Worm (Caenorhabditis elegans): ENCODE results near the gene C06E1.11.

Gene C06E1.11

DNA sequence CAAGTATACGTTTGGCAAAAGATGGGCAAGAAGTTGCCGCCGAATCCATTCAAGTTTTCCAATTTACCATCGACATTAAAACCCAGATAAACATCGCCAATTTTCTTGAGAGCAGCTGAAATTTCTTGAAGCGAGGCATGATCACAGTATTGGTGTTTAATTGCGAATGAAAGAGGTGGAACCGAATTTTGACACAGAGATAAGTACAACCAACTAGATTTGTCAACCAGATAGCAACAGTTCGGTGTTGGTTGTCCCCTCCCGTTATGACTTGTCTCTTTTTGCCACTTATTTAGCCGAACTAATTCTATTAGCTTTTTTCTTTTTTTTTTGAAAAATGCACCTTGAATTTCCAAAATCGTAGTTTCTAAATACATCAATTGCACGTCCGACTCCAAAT, 38.1 kb downstream of the C06E1.11 start:
- TF ChIP-seq W03F9.2 (tag; optimal IDR thresholded peaks at IDR 0.05) (no peak), dao-5 (tag; optimal IDR thresholded peaks at IDR 0.05) (no peak), him-1 (tag; optimal IDR thresholded peaks at IDR 0.05) (no peak)

ce11 chrIII:8577534-8577933, 39.0 kb downstream of the C06E1.11 start:
- TF ChIP-seq dao-5 (tag; optimal IDR thresholded peaks at IDR 0.05) = no peak
- no peak for TF ChIP-seq him-1 (tag; optimal IDR thresholded peaks at IDR 0.05)
- no peak for TF ChIP-seq W03F9.2 (tag; optimal IDR thresholded peaks at IDR 0.05)

- TF ChIP-seq W03F9.2 (tag; optimal IDR thresholded peaks at IDR 0.05) (no peak), him-1 (tag; optimal IDR thresholded peaks at IDR 0.05) (no peak), dao-5 (tag; optimal IDR thresholded peaks at IDR 0.05) (no peak)
Measured at ce11 chrIII:8575359-8576101, 41.0 kb downstream of the C06E1.11 start.

DNA sequence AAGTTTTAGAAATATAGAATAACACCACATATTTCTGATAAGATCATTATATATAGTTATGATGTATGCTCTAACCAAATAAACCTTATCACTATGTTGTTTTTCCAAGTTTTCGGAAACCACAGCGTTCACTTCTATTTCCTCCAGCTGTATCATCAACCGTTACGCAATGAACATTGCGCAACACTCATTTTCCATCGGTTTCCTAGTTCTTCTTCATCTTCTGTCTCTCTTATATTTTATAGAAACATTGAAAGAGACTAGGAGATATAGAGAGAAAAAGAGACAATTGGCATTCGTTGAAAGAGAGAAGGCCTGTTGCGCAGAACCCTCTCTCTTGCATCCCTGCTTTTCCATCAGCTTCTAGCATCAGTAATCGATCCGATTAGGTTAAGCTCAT, 42.2 kb downstream of the C06E1.11 start:
- TF ChIP-seq dao-5 (tag; optimal IDR thresholded peaks at IDR 0.05) = no peak
- TF ChIP-seq W03F9.2 (tag; optimal IDR thresholded peaks at IDR 0.05) = no peak
- no peak for TF ChIP-seq him-1 (tag; optimal IDR thresholded peaks at IDR 0.05)

ce11 chrIII:8573869-8574268, 42.6 kb downstream of the C06E1.11 start:
- TF ChIP-seq him-1 (tag; optimal IDR thresholded peaks at IDR 0.05) = no peak
- TF ChIP-seq dao-5 (tag; optimal IDR thresholded peaks at IDR 0.05) = no peak
- no peak for TF ChIP-seq W03F9.2 (tag; optimal IDR thresholded peaks at IDR 0.05)

DNA sequence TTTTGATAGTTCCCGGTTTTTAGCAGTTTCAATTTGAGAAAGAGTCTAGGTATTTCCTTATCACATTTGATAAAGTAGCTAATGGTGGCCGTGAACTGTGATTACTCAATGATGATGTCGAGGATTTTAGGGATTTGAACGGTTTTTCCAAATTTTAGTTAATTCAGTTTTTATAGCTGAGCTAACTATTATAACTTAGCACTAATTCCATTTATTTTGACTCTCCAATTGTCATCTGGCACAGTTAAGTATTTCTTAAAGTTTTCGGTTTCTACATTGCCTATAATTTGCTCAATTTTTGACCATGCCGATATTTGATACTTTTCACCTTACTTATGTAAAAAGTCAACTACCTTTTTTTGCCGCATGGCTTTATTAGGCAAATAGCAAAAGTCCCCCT, 43.2 kb downstream of the C06E1.11 start:
- no peak for TF ChIP-seq him-1 (tag; optimal IDR thresholded peaks at IDR 0.05)

DNA sequence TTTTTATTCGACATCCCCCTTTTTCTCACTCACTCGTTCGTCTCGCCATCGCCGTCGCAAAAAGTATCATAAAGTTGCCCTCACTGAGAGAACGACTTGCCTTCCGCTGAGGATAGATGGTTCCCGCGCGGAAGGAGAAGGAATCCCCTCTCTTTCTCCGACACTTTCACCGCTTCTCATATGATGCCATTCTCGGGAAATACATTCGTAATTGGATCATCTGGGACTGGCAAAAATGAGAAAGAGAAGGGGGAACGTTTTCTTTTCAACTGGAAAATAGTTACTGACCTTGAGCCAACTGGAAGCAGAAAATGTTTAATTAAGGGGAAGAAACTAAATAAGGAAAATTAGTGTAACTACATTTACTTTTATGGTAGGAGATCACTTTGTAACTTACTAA, 44.6 kb downstream of the C06E1.11 start:
- TF ChIP-seq dao-5 (tag; optimal IDR thresholded peaks at IDR 0.05) (no peak), W03F9.2 (tag; optimal IDR thresholded peaks at IDR 0.05) (no peak), him-1 (tag; optimal IDR thresholded peaks at IDR 0.05) (no peak)

- TF ChIP-seq W03F9.2 (tag; optimal IDR thresholded peaks at IDR 0.05) = no peak
- no peak for TF ChIP-seq him-1 (tag; optimal IDR thresholded peaks at IDR 0.05)
- TF ChIP-seq dao-5 (tag; optimal IDR thresholded peaks at IDR 0.05) = no peak
Measured at ce11 chrIII:8570289-8570688, 46.2 kb downstream of the C06E1.11 start.
